Worm (Caenorhabditis elegans): ENCODE results near the gene C11G10.1.

DNA sequence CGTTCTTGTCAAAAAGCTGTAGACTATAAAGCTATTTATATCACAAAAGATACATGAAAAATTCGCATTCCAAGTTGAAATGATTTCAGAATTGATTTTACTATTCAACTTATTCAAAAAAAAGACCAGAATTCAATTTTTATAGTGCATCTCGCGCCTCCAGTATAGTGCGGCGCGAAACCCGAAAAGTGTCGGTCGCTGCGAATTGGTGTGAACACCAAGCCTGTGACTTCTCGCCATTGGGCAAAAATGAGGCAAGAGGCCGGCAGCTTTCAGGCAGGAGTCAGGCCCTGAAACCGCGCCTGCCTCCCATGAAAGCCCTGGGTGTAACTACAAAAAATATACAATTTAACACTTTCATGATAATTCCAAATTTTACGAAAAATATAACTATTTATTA, 813 bp upstream of the C11G10.1 start:
- TF ChIP-seq nhr-28 (tag; optimal IDR thresholded peaks at IDR 0.05) (no peak), nhr-90 (tag; optimal IDR thresholded peaks at IDR 0.05; ENCODE audit: poor library complexity) (no peak)
